ENCODE assay signal across 1 fruit fly cellular context in the genomic region with DNA sequence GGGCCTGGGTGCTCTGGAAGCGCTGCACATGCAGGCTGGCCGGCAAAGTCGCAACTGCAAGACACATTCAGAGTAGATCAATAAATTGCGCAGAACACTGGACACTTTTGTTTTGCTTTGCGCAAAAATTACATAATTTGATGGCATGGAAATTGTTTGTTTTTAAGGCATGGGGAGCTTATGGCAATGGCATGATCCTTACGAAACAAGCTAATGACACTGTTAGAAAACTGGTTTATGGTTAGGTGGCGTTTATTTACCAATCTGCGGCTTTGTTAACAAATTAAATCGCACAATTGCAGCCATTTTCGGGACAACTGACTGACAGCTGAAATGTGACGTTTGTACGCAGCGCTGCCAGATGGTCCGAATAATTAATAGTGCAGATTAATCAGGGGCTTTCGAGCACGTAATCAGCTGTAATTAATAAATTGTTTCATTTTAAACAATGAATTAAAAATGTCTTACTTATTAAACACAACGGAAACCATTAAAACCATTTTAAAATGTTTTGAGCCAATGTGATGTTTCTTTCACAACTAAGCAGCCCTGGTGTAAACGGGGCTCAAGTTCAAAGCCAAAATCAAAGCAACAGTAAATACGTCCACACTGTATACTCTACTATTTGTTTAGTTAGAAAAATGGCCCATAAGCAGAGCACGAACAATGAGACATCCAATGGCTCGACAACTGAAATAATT.
A peak's percentile ranks its signal among the peaks of the same experiment; 100 is the strongest.
TF ChIP-seq lines count a peak whose summit lies in the region.

TSS of gene ND-51 (minus strand) at position 376 of the 701 bp plus-strand sequence.
TSS of gene CG13994 (plus strand) at position 608 of the 701 bp plus-strand sequence.

TF ChIP-seq in whole organism, embryonic, 481 proteins besides CTCF, POLR2A, EP300 and RAD21 (continued from another document and continues in another):
- TF ChIP-seq Eip74EF (GFP tag; optimal IDR thresholded peaks at IDR 0.05; lab: Kevin White, UChicago) (no peak), ab (GFP tag; optimal IDR thresholded peaks at IDR 0.05; lab: Kevin White, UChicago) (peak; percentile 1), cas (GFP tag; IDR thresholded peaks at IDR 0.05; lab: Robert Waterston, UW) (peak; percentile 80), Sry-δ (GFP tag; optimal IDR thresholded peaks at IDR 0.05; lab: Kevin White, UChicago) (peak; percentile 71), CG10959 (GFP tag; IDR thresholded peaks at IDR 0.05; lab: Robert Waterston, UW) (peak; percentile 59), CG8359 (GFP tag; optimal IDR thresholded peaks at IDR 0.05; lab: Kevin White, UChicago; ENCODE audit: borderline replicate concordance) (peak; percentile 11), CG16813 (GFP tag; IDR thresholded peaks at IDR 0.05; lab: Robert Waterston, UW; ENCODE audit: partially characterized antibody) (no peak), vnd (GFP tag; IDR thresholded peaks at IDR 0.05; lab: Robert Waterston, UW; ENCODE audit: partially characterized antibody) (no peak), CG6689 (GFP tag; IDR thresholded peaks at IDR 0.05; lab: Robert Waterston, UW) (peak; percentile 80), br (optimal IDR thresholded peaks at IDR 0.05; lab: Kevin White, UChicago) (no peak), CG2129 (GFP tag; IDR thresholded peaks at IDR 0.05; lab: Robert Waterston, UW; ENCODE audit: partially characterized antibody) (0 out of 2 replicates have a peak, but pooled peaks have one; percentile 11), Dip3 (GFP tag; optimal IDR thresholded peaks at IDR 0.05; lab: Kevin White, UChicago) (peak; percentile 88), zf30C (GFP tag; optimal IDR thresholded peaks at IDR 0.05; lab: Kevin White, UChicago) (no peak), lab (GFP tag; optimal IDR thresholded peaks at IDR 0.05; lab: Kevin White, UChicago) (peak; percentile 87), danr (GFP tag; IDR thresholded peaks at IDR 0.05; lab: Robert Waterston, UW) (no peak), Dad (GFP tag; optimal IDR thresholded peaks at IDR 0.05; lab: Kevin White, UChicago) (peak; percentile 79), Antp (GFP tag; optimal IDR thresholded peaks at IDR 0.05; lab: Kevin White, UChicago) (peak; percentile 89), vvl (GFP tag; IDR thresholded peaks at IDR 0.05; lab: Robert Waterston, UW) (peak; percentile 89), CG7556 (GFP tag; optimal IDR thresholded peaks at IDR 0.05; lab: Kevin White, UChicago) (peak; percentile 61), CkIIα-i1 (GFP tag; IDR thresholded peaks at IDR 0.05; lab: Robert Waterston, UW) (no peak), CG12104 (GFP tag; optimal IDR thresholded peaks at IDR 0.05; lab: Kevin White, UChicago) (peak; percentile 71), CG10274 (GFP tag; optimal IDR thresholded peaks at IDR 0.05; lab: Kevin White, UChicago) (peak; percentile 17), D19A (tag; optimal IDR thresholded peaks at IDR 0.05; lab: Kevin White, UChicago) (peak; percentile 94), crol (GFP tag; IDR thresholded peaks at IDR 0.05; lab: Robert Waterston, UW) (no peak), CG9215 (GFP tag; IDR thresholded peaks at IDR 0.05; lab: Robert Waterston, UW) (peak; percentile 75), pho (GFP tag; optimal IDR thresholded peaks at IDR 0.05; lab: Kevin White, UChicago) (peak; percentile 88), CG9932 (GFP tag; IDR thresholded peaks at IDR 0.05; lab: Robert Waterston, UW) (peak; percentile 89), fd64A (GFP tag; optimal IDR thresholded peaks at IDR 0.05; lab: Kevin White, UChicago) (no peak), Dref (GFP tag; IDR thresholded peaks at IDR 0.05; lab: Robert Waterston, UW) (peak; percentile 41), CG8089 (GFP tag; optimal IDR thresholded peaks at IDR 0.05; lab: Kevin White, UChicago) (peak; percentile 73), jumu (GFP tag; optimal IDR thresholded peaks at IDR 0.05; lab: Kevin White, UChicago) (peak; percentile 86), pfk (GFP tag; optimal IDR thresholded peaks at IDR 0.05; lab: Kevin White, UChicago) (peak; percentile 52), h (optimal IDR thresholded peaks at IDR 0.05; lab: Kevin White, UChicago) (no peak), Ptx1 (GFP tag; IDR thresholded peaks at IDR 0.05; lab: Robert Waterston, UW) (peak; percentile 88), Pdp1 (GFP tag; optimal IDR thresholded peaks at IDR 0.05; lab: Kevin White, UChicago) (peak; percentile 90 to 94), CG31224 (GFP tag; IDR thresholded peaks at IDR 0.05; lab: Robert Waterston, UW) (peak; percentile 57), croc (GFP tag; conservative IDR thresholded peaks at IDR 0.05; lab: Robert Waterston, UW) (peak; percentile 69), CG5245 (GFP tag; optimal IDR thresholded peaks at IDR 0.05; lab: Kevin White, UChicago) (peak; percentile 85), ems (GFP tag; optimal IDR thresholded peaks at IDR 0.05; lab: Kevin White, UChicago) (peak; percentile 86), salm (tag; optimal IDR thresholded peaks at IDR 0.05; lab: Kevin White, UChicago) (peak; percentile 35), gem (tag; optimal IDR thresholded peaks at IDR 0.05; lab: Kevin White, UChicago) (peak; percentile 85), CG10979 (tag; optimal IDR thresholded peaks at IDR 0.05; lab: Kevin White, UChicago) (peak; percentile 76), CG2120 (GFP tag; optimal IDR thresholded peaks at IDR 0.05; lab: Kevin White, UChicago) (peak; percentile 90), Vsx1 (GFP tag; optimal IDR thresholded peaks at IDR 0.05; lab: Kevin White, UChicago) (no peak), pros (GFP tag; optimal IDR thresholded peaks at IDR 0.05; lab: Kevin White, UChicago) (no peak), CG1792 (GFP tag; optimal IDR thresholded peaks at IDR 0.05; lab: Kevin White, UChicago) (peak; percentile 78), bigmax (GFP tag; optimal IDR thresholded peaks at IDR 0.05; lab: Kevin White, UChicago) (no peak), CG34422 (GFP tag; IDR thresholded peaks at IDR 0.05; lab: Robert Waterston, UW) (peak; percentile 86), GATAe (GFP tag; conservative IDR thresholded peaks at IDR 0.05; lab: Robert Waterston, UW) (0 out of 2 replicates have a peak, but pooled peaks have one; percentile 14), NK7.1 (GFP tag; optimal IDR thresholded peaks at IDR 0.05; lab: Kevin White, UChicago) (peak; percentile 57), CG33213 (GFP tag; optimal IDR thresholded peaks at IDR 0.05; lab: Kevin White, UChicago) (peak; percentile 77), dan (GFP tag; IDR thresholded peaks at IDR 0.05; lab: Robert Waterston, UW) (no peak; the same call in 1 of the 2 replicates), so (GFP tag; IDR thresholded peaks at IDR 0.05; lab: Robert Waterston, UW) (peak; percentile 75; the same call in 1 of the 3 replicates), Abd-B (GFP tag; optimal IDR thresholded peaks at IDR 0.05; lab: Kevin White, UChicago) (peak; percentile 94), HLH54F (GFP tag; optimal IDR thresholded peaks at IDR 0.05; lab: Kevin White, UChicago) (peak; percentile 84), sob (GFP tag; IDR thresholded peaks at IDR 0.05; lab: Robert Waterston, UW) (peak; percentile 91), nerfin-1 (tag; optimal IDR thresholded peaks at IDR 0.05; lab: Kevin White, UChicago) (peak; percentile 71), CG15514 (GFP tag; optimal IDR thresholded peaks at IDR 0.05; lab: Kevin White, UChicago) (peak; percentile 84), CG5180 (GFP tag; optimal IDR thresholded peaks at IDR 0.05; lab: Kevin White, UChicago) (peak; percentile 42), CG12942 (GFP tag; optimal IDR thresholded peaks at IDR 0.05; lab: Kevin White, UChicago) (peak; percentile 76), CG18764 (GFP tag; optimal IDR thresholded peaks at IDR 0.05; lab: Kevin White, UChicago) (peak; percentile 70), nau (GFP tag; optimal IDR thresholded peaks at IDR 0.05; lab: Kevin White, UChicago) (no peak), CG3726 (GFP tag; IDR thresholded peaks at IDR 0.05; lab: Robert Waterston, UW) (no peak), Sox100B (GFP tag; optimal IDR thresholded peaks at IDR 0.05; lab: Kevin White, UChicago) (no peak), CG11398 (GFP tag; optimal IDR thresholded peaks at IDR 0.05; lab: Kevin White, UChicago) (peak; percentile 75), CG14710 (tag; optimal IDR thresholded peaks at IDR 0.05; lab: Kevin White, UChicago) (peak; percentile 91), shn (GFP tag; optimal IDR thresholded peaks at IDR 0.05; lab: Kevin White, UChicago) (peak; percentile 76), CG15601 (tag; optimal IDR thresholded peaks at IDR 0.05; lab: Kevin White, UChicago) (peak; percentile 83), Hr51 (GFP tag; optimal IDR thresholded peaks at IDR 0.05; lab: Kevin White, UChicago) (peak; percentile 85), seq (GFP tag; IDR thresholded peaks at IDR 0.05; lab: Robert Waterston, UW) (peak; percentile 42; the same call in 1 of the 2 replicates), sqz (GFP tag; optimal IDR thresholded peaks at IDR 0.05; lab: Kevin White, UChicago) (no peak), YL-1 (GFP tag; optimal IDR thresholded peaks at IDR 0.05; lab: Kevin White, UChicago) (peak; percentile 91), Atf-2 (GFP tag; optimal IDR thresholded peaks at IDR 0.05; lab: Kevin White, UChicago) (peak; percentile 85), az2 (GFP tag; optimal IDR thresholded peaks at IDR 0.05; lab: Kevin White, UChicago) (peak; percentile 84), E2f1 (GFP tag; IDR thresholded peaks at IDR 0.05; lab: Robert Waterston, UW) (peak; percentile 75), sim (GFP tag; IDR thresholded peaks at IDR 0.05; lab: Robert Waterston, UW) (0 out of 2 replicates have a peak, but pooled peaks have one; percentile 16), ham (GFP tag; IDR thresholded peaks at IDR 0.05; lab: Robert Waterston, UW) (no peak), CG8388 (GFP tag; optimal IDR thresholded peaks at IDR 0.05; lab: Kevin White, UChicago) (peak; percentile 80), ERR (GFP tag; optimal IDR thresholded peaks at IDR 0.05; lab: Kevin White, UChicago) (peak; percentile 83), CG6854 (GFP tag; optimal IDR thresholded peaks at IDR 0.05; lab: Kevin White, UChicago) (no peak), sisA (GFP tag; IDR thresholded peaks at IDR 0.05; lab: Robert Waterston, UW) (peak; percentile 86), exex (tag; optimal IDR thresholded peaks at IDR 0.05; lab: Kevin White, UChicago) (peak; percentile 73), Sry-β (GFP tag; optimal IDR thresholded peaks at IDR 0.05; lab: Kevin White, UChicago) (peak; percentile 14), chm (GFP tag; IDR thresholded peaks at IDR 0.05; lab: Robert Waterston, UW) (peak; percentile 70; the same call in 1 of the 2 replicates), TFAM (GFP tag; optimal IDR thresholded peaks at IDR 0.05; lab: Kevin White, UChicago) (no peak), CrebB (tag; optimal IDR thresholded peaks at IDR 0.05; lab: Kevin White, UChicago) (peak; percentile 35), sr (GFP tag; IDR thresholded peaks at IDR 0.05; lab: Robert Waterston, UW) (peak; percentile 45; the same call in 1 of the 3 replicates), Optix (GFP tag; IDR thresholded peaks at IDR 0.05; lab: Robert Waterston, UW) (peak; percentile 64; the same call in 2 of the 3 replicates), CG4854 (GFP tag; optimal IDR thresholded peaks at IDR 0.05; lab: Kevin White, UChicago) (peak; percentile 83), CG14860 (GFP tag; IDR thresholded peaks at IDR 0.05; lab: Robert Waterston, UW; ENCODE audit: partially characterized antibody) (no peak), CG30431 (GFP tag; optimal IDR thresholded peaks at IDR 0.05; lab: Kevin White, UChicago) (peak; percentile 69), inv (GFP tag; IDR thresholded peaks at IDR 0.05; lab: Robert Waterston, UW; ENCODE audit: partially characterized antibody) (no peak), BEAF-32 (GFP tag; optimal IDR thresholded peaks at IDR 0.05; lab: Kevin White, UChicago) (peak; percentile 58), slbo (GFP tag; IDR thresholded peaks at IDR 0.05; lab: Robert Waterston, UW) (peak; percentile 89), Hr39 (optimal IDR thresholded peaks at IDR 0.05; lab: Kevin White, UChicago) (no peak), wdn (GFP tag; IDR thresholded peaks at IDR 0.05; lab: Robert Waterston, UW) (peak; percentile 74), CG13287 (GFP tag; IDR thresholded peaks at IDR 0.05; lab: Robert Waterston, UW; ENCODE audit: partially characterized antibody) (peak; percentile 52; the same call in 1 of the 2 replicates), lilli (GFP tag; optimal IDR thresholded peaks at IDR 0.05; lab: Kevin White, UChicago) (peak; percentile 93), CG17186 (GFP tag; optimal IDR thresholded peaks at IDR 0.05; lab: Kevin White, UChicago) (peak; percentile 76), CG15479 (GFP tag; optimal IDR thresholded peaks at IDR 0.05; lab: Kevin White, UChicago) (peak; percentile 50), CG6791 (GFP tag; IDR thresholded peaks at IDR 0.05; lab: Robert Waterston, UW; ENCODE audit: partially characterized antibody) (no peak), zen2 (GFP tag; IDR thresholded peaks at IDR 0.05; lab: Robert Waterston, UW; ENCODE audit: partially characterized antibody) (no peak), Side (GFP tag; optimal IDR thresholded peaks at IDR 0.05; lab: Kevin White, UChicago) (peak; percentile 82), stwl (tag; optimal IDR thresholded peaks at IDR 0.05; lab: Kevin White, UChicago) (peak; percentile 94), Fer2 (tag; optimal IDR thresholded peaks at IDR 0.05; lab: Kevin White, UChicago) (peak; percentile 82), ftz-f1 (GFP tag; optimal IDR thresholded peaks at IDR 0.05; lab: Kevin White, UChicago) (peak; percentile 35), CG15696 (tag; optimal IDR thresholded peaks at IDR 0.05; lab: Kevin White, UChicago) (peak; percentile 83), CG12071 (GFP tag; optimal IDR thresholded peaks at IDR 0.05; lab: Kevin White, UChicago) (peak; percentile 46), Neu2 (GFP tag; optimal IDR thresholded peaks at IDR 0.05; lab: Kevin White, UChicago; ENCODE audit: borderline replicate concordance) (peak; percentile 1), Sox102F (GFP tag; optimal IDR thresholded peaks at IDR 0.05; lab: Kevin White, UChicago) (peak; percentile 83), twi (tag; optimal IDR thresholded peaks at IDR 0.05; lab: Kevin White, UChicago) (peak; percentile 63), bowl (GFP tag; IDR thresholded peaks at IDR 0.05; lab: Robert Waterston, UW) (peak; percentile 63; the same call in 1 of the 2 replicates), tgo (GFP tag; IDR thresholded peaks at IDR 0.05; lab: Robert Waterston, UW) (peak; percentile 85), Usf (GFP tag; optimal IDR thresholded peaks at IDR 0.05; lab: Kevin White, UChicago) (peak; percentile 54), CG8478 (optimal IDR thresholded peaks at IDR 0.05; lab: Kevin White, UChicago) (no peak), org-1 (GFP tag; optimal IDR thresholded peaks at IDR 0.05; lab: Kevin White, UChicago) (no peak), CG13123 (GFP tag; optimal IDR thresholded peaks at IDR 0.05; lab: Kevin White, UChicago) (peak; percentile 69), MBD-R2 (GFP tag; IDR thresholded peaks at IDR 0.05; lab: Robert Waterston, UW) (peak; percentile 86), Adf1 (GFP tag; IDR thresholded peaks at IDR 0.05; lab: Robert Waterston, UW) (peak; percentile 56; the same call in 1 of the 2 replicates)
